Fruit fly (Drosophila melanogaster) whole organism, embryonic: ENCODE data around the gene U2af50.

ENCODE experiments used
- Adf1 ChIP-seq: fragments of 200-800 bp; sonication (Bioruptor generic); IDR thresholded peaks from 2 replicates; pipeline ENCODE4 v1.3.6; 2022; ENCODE audit warnings: missing biosample characterization, missing genetic modification characterization
- CG10274 ChIP-seq: fragments of 200-800 bp; sonication (Bioruptor generic); optimal IDR thresholded peaks from 3 replicates; lab custom pipeline; 2017; ENCODE audit warnings: missing biosample characterization, mild to moderate bottlenecking, missing genetic modification characterization
- CG10959 ChIP-seq: fragments of 200-800 bp; sonication (Bioruptor generic); IDR thresholded peaks from 2 replicates; pipeline ENCODE4 v1.3.6; 2022; ENCODE audit warnings: missing biosample characterization, missing genetic modification characterization
- CG11085 ChIP-seq: fragments of 200-800 bp; sonication (Bioruptor generic); IDR thresholded peaks from 2 replicates; pipeline ENCODE4 v1.3.6; 2022; ENCODE audit warnings: missing biosample characterization, missing genetic modification characterization
- CG12071 ChIP-seq: fragments of 200-800 bp; sonication (Bioruptor generic); optimal IDR thresholded peaks from 3 replicates; lab custom pipeline; 2018; ENCODE audit warnings: missing biosample characterization, mild to moderate bottlenecking, missing genetic modification characterization
- CG13287 ChIP-seq: fragments of 200-800 bp; sonication (Bioruptor generic); IDR thresholded peaks from 2 replicates; pipeline ENCODE4 v1.3.6; 2022; ENCODE audit warnings: missing biosample characterization, missing genetic modification characterization; ENCODE audit not compliant: partially characterized antibody
- CG15011 ChIP-seq: fragments of 200-800 bp; sonication (Bioruptor generic); optimal IDR thresholded peaks from 3 replicates; lab custom pipeline; 2018; ENCODE audit warnings: missing biosample characterization, mild to moderate bottlenecking, missing genetic modification characterization
- CG31441 ChIP-seq: fragments of 200-800 bp; sonication (Bioruptor generic); IDR thresholded peaks from 2 replicates; pipeline ENCODE4 v1.3.6; 2022; ENCODE audit warnings: missing biosample characterization, missing genetic modification characterization
- CG32772 ChIP-seq: fragments of 200-800 bp; sonication (Bioruptor generic); IDR thresholded peaks from 2 replicates; pipeline ENCODE4 v1.3.6; 2022; ENCODE audit warnings: missing biosample characterization, missing genetic modification characterization
- CG3281 ChIP-seq: fragments of 200-800 bp; sonication (Bioruptor generic); optimal IDR thresholded peaks from 3 replicates; lab custom pipeline; 2017; ENCODE audit warnings: missing biosample characterization, mild to moderate bottlenecking, missing genetic modification characterization
- CG34422 ChIP-seq: fragments of 200-800 bp; sonication (Bioruptor generic); IDR thresholded peaks from 3 replicates; pipeline ENCODE4 v1.3.6; 2022; ENCODE audit warnings: missing biosample characterization, missing genetic modification characterization
- CG3726 ChIP-seq: fragments of 200-800 bp; sonication (Bioruptor generic); IDR thresholded peaks from 3 replicates; pipeline ENCODE4, ENCODE4 v1.3.6; 2022; ENCODE audit warnings: missing biosample characterization, missing genetic modification characterization
- CG3838 ChIP-seq: fragments of 200-800 bp; sonication (Bioruptor generic); optimal IDR thresholded peaks from 3 replicates; lab custom pipeline; 2016; ENCODE audit warnings: missing biosample characterization, missing genetic modification characterization
- CG43689 ChIP-seq: fragments of 200-800 bp; sonication (Bioruptor generic); IDR thresholded peaks from 2 replicates; pipeline ENCODE4 v1.3.6; 2022; ENCODE audit warnings: missing biosample characterization, missing genetic modification characterization
- CG4404 ChIP-seq: fragments of 200-800 bp; sonication (Bioruptor generic); IDR thresholded peaks from 2 replicates; pipeline ENCODE4 v1.3.6; 2022; ENCODE audit warnings: missing biosample characterization, missing genetic modification characterization
- CG6854 ChIP-seq: fragments of 200-800 bp; sonication (Bioruptor generic); optimal IDR thresholded peaks from 3 replicates; lab custom pipeline; 2017; ENCODE audit warnings: missing biosample characterization, mild to moderate bottlenecking, missing genetic modification characterization
- CG7987 ChIP-seq: fragments of 200-800 bp; sonication (Bioruptor generic); optimal IDR thresholded peaks from 2 replicates; lab custom pipeline; 2018; ENCODE audit warnings: missing biosample characterization, mild to moderate bottlenecking, missing genetic modification characterization, moderate library complexity
- CG9437 ChIP-seq: fragments of 200-800 bp; sonication (Bioruptor generic); optimal IDR thresholded peaks from 2 replicates; lab custom pipeline; 2018; ENCODE audit warnings: missing biosample characterization, mild to moderate bottlenecking, missing genetic modification characterization
- CG9797 ChIP-seq: fragments of 200-800 bp; sonication (Bioruptor generic); optimal IDR thresholded peaks from 3 replicates; lab custom pipeline; 2018; ENCODE audit warnings: missing biosample characterization, mild to moderate bottlenecking, missing genetic modification characterization
- Dek ChIP-seq: fragments of 200-800 bp; sonication (Bioruptor generic); optimal IDR thresholded peaks from 3 replicates; lab custom pipeline; 2019; ENCODE audit warnings: missing biosample characterization, mild to moderate bottlenecking, missing genetic modification characterization, moderate library complexity
- Doc2 ChIP-seq: fragments of 200-800 bp; sonication (Bioruptor generic); IDR thresholded peaks from 2 replicates; pipeline ENCODE4 v1.3.6; 2022; ENCODE audit warnings: missing biosample characterization, missing genetic modification characterization
- Doc3 ChIP-seq: fragments of 200-800 bp; sonication (Bioruptor generic); IDR thresholded peaks from 3 replicates; pipeline ENCODE4 v1.3.6; 2022; ENCODE audit warnings: missing biosample characterization, missing genetic modification characterization; ENCODE audit not compliant: partially characterized antibody
- ERR ChIP-seq: fragments of 200-800 bp; sonication (Bioruptor generic); optimal IDR thresholded peaks from 2 replicates; lab custom pipeline; 2016; ENCODE audit warnings: missing biosample characterization, missing genetic modification characterization
- Ets65A ChIP-seq: fragments of 200-800 bp; sonication (Bioruptor generic); peaks from one replicate; lab custom pipeline; 2016; ENCODE audit warnings: missing biosample characterization, missing genetic modification characterization
- H2.0 ChIP-seq: fragments of 200-800 bp; sonication (Bioruptor generic); IDR thresholded peaks from 2 replicates; pipeline ENCODE4 v1.3.6; 2022; ENCODE audit warnings: missing biosample characterization, missing genetic modification characterization
- Lpt ChIP-seq: fragments of >200 bp; optimal IDR thresholded peaks from 2 replicates; lab custom pipeline; 2018; ENCODE audit warnings: missing biosample characterization, missing genetic modification characterization
- MBD-R2 ChIP-seq: fragments of 200-800 bp; sonication (Bioruptor generic); IDR thresholded peaks from 2 replicates; pipeline ENCODE4 v1.3.6; 2022; ENCODE audit warnings: missing biosample characterization, missing genetic modification characterization
- Meics ChIP-seq: fragments of 200-800 bp; sonication (Bioruptor generic); optimal IDR thresholded peaks from 2 replicates; lab custom pipeline; 2017; ENCODE audit warnings: missing biosample characterization, mild to moderate bottlenecking, missing genetic modification characterization
- Myb ChIP-seq: fragments of 200-800 bp; sonication (Bioruptor generic); optimal IDR thresholded peaks from 2 replicates; lab custom pipeline; 2016; ENCODE audit warnings: missing biosample characterization, missing genetic modification characterization
- Vsx1 ChIP-seq: fragments of 200-800 bp; sonication (Bioruptor generic); optimal IDR thresholded peaks from 2 replicates; lab custom pipeline; 2017; ENCODE audit warnings: missing biosample characterization, mild to moderate bottlenecking, missing genetic modification characterization, missing genetic modification reagents
- ara ChIP-seq: fragments of 200-800 bp; sonication (Bioruptor generic); IDR thresholded peaks from 2 replicates; pipeline ENCODE4 v1.3.6; 2022; ENCODE audit warnings: missing biosample characterization, missing genetic modification characterization
- chm ChIP-seq: fragments of 200-800 bp; sonication (Bioruptor generic); IDR thresholded peaks from 2 replicates; pipeline ENCODE4 v1.3.6; 2022; ENCODE audit warnings: missing biosample characterization, missing genetic modification characterization
- crc ChIP-seq: fragments of 200-800 bp; sonication (Bioruptor generic); optimal IDR thresholded peaks from 2 replicates; lab custom pipeline; 2016; ENCODE audit warnings: missing biosample characterization, missing genetic modification characterization
- dm ChIP-seq: fragments of 200-800 bp; sonication (Bioruptor generic); optimal IDR thresholded peaks from 3 replicates; lab custom pipeline; 2016; ENCODE audit warnings: missing biosample characterization, missing genetic modification characterization
- dmrt11E ChIP-seq: fragments of 200-800 bp; sonication (Bioruptor generic); optimal IDR thresholded peaks from 3 replicates; lab custom pipeline; 2018; ENCODE audit warnings: missing biosample characterization, mild to moderate bottlenecking, missing genetic modification characterization, moderate library complexity
- gcm ChIP-seq: fragments of 200-800 bp; sonication (Bioruptor generic); optimal IDR thresholded peaks from 2 replicates; lab custom pipeline; 2019; ENCODE audit warnings: missing biosample characterization, mild to moderate bottlenecking, missing genetic modification characterization, moderate library complexity
- hbn ChIP-seq: fragments of 200-800 bp; sonication (Bioruptor generic); IDR thresholded peaks from 2 replicates; pipeline ENCODE4 v1.3.6; 2022; ENCODE audit warnings: missing biosample characterization, missing genetic modification characterization; ENCODE audit not compliant: partially characterized antibody
- ind ChIP-seq: fragments of 200-800 bp; sonication (Bioruptor generic); optimal IDR thresholded peaks from 3 replicates; lab custom pipeline; 2016; ENCODE audit warnings: missing biosample characterization, missing genetic modification characterization
- inv ChIP-seq: fragments of 200-800 bp; sonication (Bioruptor generic); IDR thresholded peaks from 2 replicates; pipeline ENCODE4 v1.3.6; 2022; ENCODE audit warnings: missing biosample characterization, missing genetic modification characterization; ENCODE audit not compliant: partially characterized antibody
- kni ChIP-seq: fragments of 200-800 bp; sonication (Bioruptor generic); optimal IDR thresholded peaks from 3 replicates; lab custom pipeline; 2017; ENCODE audit warnings: mild to moderate bottlenecking, missing biosample characterization, missing genetic modification reagents, missing genetic modification characterization
- lilli ChIP-seq: fragments of 200-800 bp; sonication (Bioruptor generic); optimal IDR thresholded peaks from 3 replicates; lab custom pipeline; 2016; ENCODE audit warnings: missing biosample characterization, missing genetic modification characterization
- lov ChIP-seq, 2 experiments: fragments of 200-800 bp in 1 of 2; fragments of >200 bp in 1 of 2; sonication (Bioruptor generic) in 1 of 2; IDR thresholded peaks in 1 of 2; optimal IDR thresholded peaks in 1 of 2; 2 replicates in 1 of 2; 3 replicates in 1 of 2; pipeline versions ENCODE4 v1.3.6 to Lab custom; 2017 to 2022; ENCODE audit warnings: missing biosample characterization in 1 of 2, missing genetic modification characterization in 1 of 2
- nmo ChIP-seq: fragments of 200-800 bp; sonication (Bioruptor generic); optimal IDR thresholded peaks from 2 replicates; lab custom pipeline; 2018; ENCODE audit warnings: missing biosample characterization, mild to moderate bottlenecking, missing genetic modification characterization, moderate library complexity
- onecut ChIP-seq: fragments of 200-800 bp; sonication (Bioruptor generic); IDR thresholded peaks from 2 replicates; pipeline ENCODE4 v1.3.6; 2022; ENCODE audit warnings: missing biosample characterization, missing genetic modification characterization
- pb ChIP-seq: fragments of 200-800 bp; sonication (Bioruptor generic); optimal IDR thresholded peaks from 3 replicates; lab custom pipeline; 2016; ENCODE audit warnings: missing biosample characterization, missing genetic modification characterization
- psq ChIP-seq: fragments of 200-800 bp; sonication (Bioruptor generic); optimal IDR thresholded peaks from 2 replicates; lab custom pipeline; 2017; ENCODE audit warnings: missing biosample characterization, missing genetic modification characterization
- ro ChIP-seq: fragments of 200-800 bp; sonication (Bioruptor generic); IDR thresholded peaks from 2 replicates; pipeline ENCODE4 v1.3.6; 2022; ENCODE audit warnings: missing biosample characterization, missing genetic modification characterization
- sr ChIP-seq: fragments of 200-800 bp; sonication (Bioruptor generic); IDR thresholded peaks from 3 replicates; pipeline ENCODE4 v1.3.6; 2022; ENCODE audit warnings: missing biosample characterization, missing genetic modification characterization
- unc-4 ChIP-seq: fragments of 200-800 bp; sonication (Bioruptor generic); IDR thresholded peaks from 2 replicates; pipeline ENCODE4 v1.3.6; 2022; ENCODE audit warnings: missing biosample characterization, missing genetic modification characterization; ENCODE audit not compliant: partially characterized antibody

The U2af50 gene

DNA sequence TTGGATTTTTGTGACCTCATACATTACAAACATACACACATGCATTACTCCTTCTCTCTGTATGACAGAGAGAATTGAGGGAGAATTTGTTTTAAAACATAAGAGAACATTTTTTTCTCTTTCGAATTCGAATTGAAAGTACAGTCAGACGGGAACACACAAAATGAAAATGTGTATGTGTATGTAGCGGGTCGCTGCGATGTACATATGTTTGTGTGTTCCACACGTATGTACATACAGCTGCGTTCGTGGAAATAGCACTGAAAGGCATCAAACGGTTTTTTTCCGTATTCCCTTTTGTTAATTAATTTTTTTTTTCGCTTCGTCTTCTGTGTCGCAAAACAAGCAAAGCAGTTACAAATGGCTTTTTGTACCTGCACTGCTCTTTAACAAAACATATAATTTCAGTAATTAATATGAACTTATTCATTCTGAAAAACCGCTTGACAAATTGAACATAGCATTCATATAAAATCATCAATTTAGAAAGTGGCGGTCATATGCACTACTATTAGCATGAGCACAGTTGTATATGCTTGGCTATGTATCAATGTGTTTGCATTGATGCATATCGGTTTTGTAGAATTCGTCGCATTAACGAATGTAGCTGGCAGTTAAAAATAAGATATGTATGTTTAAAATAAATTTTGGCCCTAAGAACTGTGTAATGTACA, 26.1 kb downstream of the U2af50 start (continued):
- TF ChIP-seq CG9437 (GFP tag; lab: Kevin White, UChicago) (peak; percentile 94), Lpt (GFP tag; lab: Kevin White, UChicago) (no peak), unc-4 (GFP tag; lab: Robert Waterston, UW) (no peak), H2.0 (peak; percentile 79), CG3726 (no peak; the same call in 2 of the 3 replicates), dmrt11E (tag; lab: Kevin White, UChicago) (peak; percentile 96), ro (peak; percentile 82), crc (GFP tag; lab: Kevin White, UChicago) (peak; percentile 96), CG3838 (peak; percentile 90), hbn (GFP tag; lab: Robert Waterston, UW) (no peak), ind (GFP tag; lab: Kevin White, UChicago) (peak; percentile 94), CG13287 (GFP tag; lab: Robert Waterston, UW) (no peak; the same call in 1 of the 2 replicates), Ets65A (GFP tag; lab: Kevin White, UChicago) (peak; percentile 99), CG10959 (peak; percentile 81), CG15011 (GFP tag; lab: Kevin White, UChicago) (peak; percentile 95), MBD-R2 (GFP tag; lab: Robert Waterston, UW) (peak; percentile 74; the same call in 1 of the 2 replicates), pb (GFP tag; lab: Kevin White, UChicago) (peak; percentile 92), CG10274 (GFP tag; lab: Kevin White, UChicago) (peak; percentile 89), inv (GFP tag; lab: Robert Waterston, UW) (no peak), ERR (GFP tag; lab: Kevin White, UChicago) (peak; percentile 89), CG9797 (GFP tag; lab: Kevin White, UChicago) (peak; percentile 49), CG34422 (GFP tag; lab: Robert Waterston, UW) (peak; percentile 91), Myb (GFP tag; lab: Kevin White, UChicago) (peak; percentile 85), nmo (peak; percentile 98), lov (optimal IDR thresholded peaks at IDR 0.05; lab: Kevin White, UChicago) (no peak), lov (GFP tag; IDR thresholded peaks at IDR 0.05; lab: Robert Waterston, UW) (peak; percentile 84), Doc3 (GFP tag; lab: Robert Waterston, UW) (no peak), lilli (GFP tag; lab: Kevin White, UChicago) (peak; percentile 97), Adf1 (GFP tag; lab: Robert Waterston, UW) (peak; percentile 57), Doc2 (GFP tag; lab: Robert Waterston, UW) (no peak), gcm (GFP tag; lab: Kevin White, UChicago) (peak; percentile 96), Dek (tag; lab: Kevin White, UChicago) (peak; percentile 96), psq (GFP tag; lab: Kevin White, UChicago) (peak; percentile 76), CG6854 (GFP tag; lab: Kevin White, UChicago) (peak; percentile 95), CG43689 (GFP tag; lab: Robert Waterston, UW) (no peak; the same call in 1 of the 2 replicates), CG31441 (GFP tag; lab: Robert Waterston, UW) (peak; percentile 97), CG32772 (GFP tag; lab: Robert Waterston, UW) (peak; percentile 91), onecut (GFP tag; lab: Robert Waterston, UW) (peak; percentile 90), kni (peak; percentile 94), dm (GFP tag; lab: Kevin White, UChicago) (peak; percentile 90), sr (no peak; the same call in 2 of the 3 replicates), chm (GFP tag; lab: Robert Waterston, UW) (peak; percentile 91), ara (GFP tag; lab: Robert Waterston, UW) (peak; percentile 92), CG4404 (peak; percentile 92), CG3281 (peak; percentile 97), Vsx1 (GFP tag; lab: Kevin White, UChicago) (peak; percentile 88), CG7987 (GFP tag; lab: Kevin White, UChicago) (peak; percentile 92), CG11085 (GFP tag; lab: Robert Waterston, UW) (peak; percentile 86), CG12071 (GFP tag; lab: Kevin White, UChicago) (peak; percentile 92), Meics (GFP tag; lab: Kevin White, UChicago) (peak; percentile 97)
